Worm (Caenorhabditis elegans) whole organism, L4 larva: ENCODE data around the gene cuc-1.

Source experiments
- F49E8.2 ChIP-seq: sonication (generic microtip); optimal IDR thresholded peaks from 2 replicates; lab custom pipeline; 2016; ENCODE audit warnings: missing compliant biosample characterization, mild to moderate bottlenecking, missing genetic modification characterization, borderline replicate concordance
- R02D3.7 ChIP-seq: fragments of 150-350 bp; sonication (generic microtip); optimal IDR thresholded peaks from 3 replicates; lab custom pipeline; 2014; ENCODE audit warnings: missing biosample characterization, missing genetic modification characterization
- ces-1 ChIP-seq: fragments of 150-350 bp; sonication (generic microtip); optimal IDR thresholded peaks from 4 replicates; lab custom pipeline; 2014; ENCODE audit warnings: missing biosample characterization, missing genetic modification reagents, missing genetic modification characterization
- cey-2 ChIP-seq: sonication (generic microtip); optimal IDR thresholded peaks from 3 replicates; lab custom pipeline; 2017; ENCODE audit warnings: missing genetic modification characterization, mild to moderate bottlenecking, missing compliant biosample characterization, antibody characterized with exemption, borderline replicate concordance; ENCODE audit not compliant: insufficient read depth
- ctbp-1 ChIP-seq: fragments of 200-800 bp; sonication (Bioruptor generic); IDR thresholded peaks from 2 replicates; pipeline ENCODE4 v1.3.6; 2022; ENCODE audit warnings: missing genetic modification reagents, missing genetic modification characterization, missing compliant biosample characterization
- dmd-6 ChIP-seq: fragments of 200-800 bp; sonication (Bioruptor generic); IDR thresholded peaks from 2 replicates; pipeline ENCODE4 v1.3.6; 2022; ENCODE audit warnings: missing genetic modification reagents, missing genetic modification characterization, missing compliant biosample characterization
- dmd-8 ChIP-seq: fragments of 200-800 bp; sonication (Bioruptor generic); IDR thresholded peaks from 2 replicates; pipeline ENCODE4 v1.3.6; 2022; ENCODE audit warnings: missing genetic modification characterization, missing compliant biosample characterization
- dmd-9 ChIP-seq: fragments of 200-800 bp; sonication (Bioruptor generic); IDR thresholded peaks from 2 replicates; pipeline ENCODE4 v1.3.6; 2022; ENCODE audit warnings: missing genetic modification reagents, missing genetic modification characterization, missing compliant biosample characterization
- duxl-1 ChIP-seq: sonication (generic microtip); optimal IDR thresholded peaks from 2 replicates; lab custom pipeline; 2016; ENCODE audit warnings: mild to moderate bottlenecking, missing genetic modification characterization, moderate library complexity, missing compliant biosample characterization; ENCODE audit not compliant: poor library complexity
- dve-1 ChIP-seq: sonication (generic microtip); optimal IDR thresholded peaks from 2 replicates; lab custom pipeline; 2017; ENCODE audit warnings: antibody characterized with exemption, mild to moderate bottlenecking, missing genetic modification characterization, missing compliant biosample characterization; ENCODE audit not compliant: insufficient read depth
- egl-43 ChIP-seq: fragments of 200-800 bp; sonication (Bioruptor generic); IDR thresholded peaks from 2 replicates; pipeline ENCODE4 v1.3.6; 2022; ENCODE audit warnings: missing genetic modification reagents, missing genetic modification characterization, missing compliant biosample characterization
- fkh-10 ChIP-seq: fragments of 150-350 bp; optimal IDR thresholded peaks from 2 replicates; lab custom pipeline; 2014; ENCODE audit warnings: missing biosample characterization, missing genetic modification reagents, missing genetic modification characterization
- hif-1 ChIP-seq, 2 experiments: sonication (generic microtip); optimal IDR thresholded peaks; 2 replicates each; lab custom pipeline; 2016 to 2017; ENCODE audit warnings: missing compliant biosample characterization in 2 of 2, missing genetic modification characterization in 2 of 2, missing genetic modification reagents in 2 of 2, missing genotype in 2 of 2, mild to moderate bottlenecking in 1 of 2
- lin-1 ChIP-seq: fragments of 200-800 bp; sonication (Bioruptor generic); IDR thresholded peaks from 2 replicates; pipeline ENCODE4 v1.3.6; 2022; ENCODE audit warnings: missing genetic modification reagents, missing genetic modification characterization, missing compliant biosample characterization
- lin-15B ChIP-seq: fragments of 150-350 bp; sonication (generic microtip); optimal IDR thresholded peaks from 3 replicates; lab custom pipeline; 2014; ENCODE audit warnings: missing biosample characterization, missing genetic modification characterization
- lir-3 ChIP-seq: sonication (generic microtip); optimal IDR thresholded peaks from 2 replicates; lab custom pipeline; 2016; ENCODE audit warnings: mild to moderate bottlenecking, missing genetic modification characterization, missing compliant biosample characterization
- lsy-2 ChIP-seq, 2 experiments: fragments of 150-350 bp in 1 of 2; sonication (generic microtip) in 1 of 2; optimal IDR thresholded peaks; 2 replicates each; lab custom pipeline; 2014 to 2017; ENCODE audit warnings: missing biosample characterization in 2 of 2, missing genetic modification characterization in 2 of 2
- mdl-1 ChIP-seq, 2 experiments: fragments of 150-350 bp in 1 of 2; sonication (generic microtip) in 1 of 2; optimal IDR thresholded peaks; 2 replicates each; lab custom pipeline; 2014 to 2017; ENCODE audit warnings: missing biosample characterization in 2 of 2, missing genetic modification characterization in 2 of 2
- mes-2 ChIP-seq: sonication (generic microtip); optimal IDR thresholded peaks from 2 replicates; lab custom pipeline; 2016; ENCODE audit warnings: missing genotype, mild to moderate bottlenecking, missing genetic modification characterization, missing compliant biosample characterization; ENCODE audit not compliant: poor library complexity, severe bottlenecking
- nhr-10 ChIP-seq: fragments of 150-350 bp; optimal IDR thresholded peaks from 2 replicates; lab custom pipeline; 2014; ENCODE audit warnings: missing biosample characterization, missing genetic modification characterization
- nhr-11 ChIP-seq: fragments of 150-350 bp; optimal IDR thresholded peaks from 2 replicates; lab custom pipeline; 2014; ENCODE audit warnings: missing biosample characterization, missing genetic modification characterization
- nhr-111 ChIP-seq: fragments of 200-800 bp; sonication (Bioruptor generic); optimal IDR thresholded peaks from 2 replicates; lab custom pipeline; 2018; ENCODE audit warnings: mild to moderate bottlenecking, missing genetic modification characterization, missing compliant biosample characterization
- nhr-237 ChIP-seq: sonication (generic microtip); optimal IDR thresholded peaks from 2 replicates; lab custom pipeline; 2017; ENCODE audit warnings: missing biosample characterization, missing genetic modification characterization
- nhr-42 ChIP-seq: fragments of 200-800 bp; sonication (Bioruptor generic); IDR thresholded peaks from 2 replicates; pipeline ENCODE4 v1.3.6; 2022; ENCODE audit warnings: missing genetic modification characterization, missing compliant biosample characterization
- php-3 ChIP-seq: fragments of 200-800 bp; sonication (Bioruptor generic); IDR thresholded peaks from 2 replicates; pipeline ENCODE4 v1.3.6; 2022; ENCODE audit warnings: missing genetic modification reagents, missing genetic modification characterization, missing compliant biosample characterization
- pqm-1 ChIP-seq: sonication (generic microtip); optimal IDR thresholded peaks from 2 replicates; lab custom pipeline; 2017; ENCODE audit warnings: missing biosample characterization, missing genetic modification characterization
- snpc-4 ChIP-seq: fragments of 150-350 bp; optimal IDR thresholded peaks from 2 replicates; lab custom pipeline; 2014; ENCODE audit warnings: missing biosample characterization, missing genetic modification characterization
- spr-3 ChIP-seq: fragments of 200-800 bp; sonication (Bioruptor generic); optimal IDR thresholded peaks from 2 replicates; lab custom pipeline; 2018; ENCODE audit warnings: mild to moderate bottlenecking, missing genetic modification characterization, missing compliant biosample characterization
- tra-1 ChIP-seq: fragments of 200-800 bp; sonication (Bioruptor generic); IDR thresholded peaks from 2 replicates; pipeline ENCODE4 v1.3.6; 2022; ENCODE audit warnings: missing genetic modification reagents, missing genetic modification characterization, missing compliant biosample characterization
- unc-62 ChIP-seq, 3 experiments: fragments of 150-350 bp in 1 of 3; sonication (generic microtip); optimal IDR thresholded peaks in 2 of 3; peaks in 1 of 3; 1 replicate in 1 of 3; 2 replicates in 2 of 3; lab custom pipeline; 2014 to 2017; ENCODE audit warnings: missing biosample characterization in 3 of 3, missing genetic modification characterization in 3 of 3, missing genetic modification reagents in 3 of 3, missing genotype in 1 of 3

cuc-1 gene

DNA sequence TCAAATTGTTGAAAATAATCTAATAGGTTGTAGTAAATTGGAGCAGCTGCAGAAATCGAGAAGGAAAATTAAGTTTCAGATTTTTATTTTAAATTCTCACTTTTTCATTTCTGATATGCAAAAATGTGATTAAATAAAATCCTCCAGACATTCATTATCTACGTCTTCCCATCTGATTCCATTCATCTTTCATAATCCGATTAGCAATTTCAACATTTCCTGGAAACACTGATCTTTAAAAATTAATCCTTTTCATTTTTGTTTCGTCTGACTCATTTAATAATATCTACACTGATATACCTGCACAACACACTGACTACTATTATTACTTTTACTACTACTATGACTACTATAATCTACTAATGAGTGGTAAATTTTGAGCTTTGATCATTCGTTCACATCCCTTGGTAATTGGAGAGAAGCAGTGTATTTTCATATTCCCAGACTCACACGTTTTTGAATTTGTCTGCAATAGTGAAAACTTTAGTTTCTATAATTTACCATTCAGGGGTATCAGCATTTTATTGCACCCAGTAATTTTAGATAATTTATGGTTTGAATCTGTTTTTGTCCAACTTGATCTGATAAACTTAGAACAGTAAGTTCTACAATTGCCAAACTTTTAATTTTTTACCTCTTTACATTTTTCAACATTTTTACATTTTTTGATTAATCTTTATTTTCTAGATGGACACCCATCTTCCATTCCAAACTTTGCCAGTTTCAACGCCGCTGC, 21.7 kb downstream of the cuc-1 start, which contains the start of gene ceh-23:
ceh-23 (plus strand) TSS at position 686 of the 736 bp plus-strand sequence.
- TF ChIP-seq spr-3 (GFP tag; lab: Kevin White, UChicago) (no peak), nhr-237 (tag; lab: Kevin White, UChicago) (no peak)
- TF ChIP-seq, all 104 proteins: peak for 0

DNA sequence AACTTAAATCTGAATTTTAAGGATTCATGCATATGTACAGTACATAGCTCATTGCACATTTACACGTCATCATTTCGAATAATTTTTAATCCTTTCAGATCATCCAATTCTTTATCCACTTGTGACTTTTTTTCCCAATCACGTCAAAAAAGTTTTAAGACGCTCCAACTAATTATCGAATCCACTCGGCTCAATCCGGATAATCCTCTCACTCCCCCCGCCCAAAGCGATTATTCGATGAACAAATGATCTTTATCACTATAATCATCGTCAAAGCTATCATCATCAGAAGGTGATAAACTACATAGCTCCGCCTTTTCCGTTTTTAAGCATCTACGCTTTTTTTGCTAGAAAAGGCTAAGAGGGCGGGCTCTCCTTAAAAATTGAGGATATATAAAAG, 23.2 kb downstream of the cuc-1 start:
- no peak for TF ChIP-seq tra-1 (GFP tag; lab: Robert Waterston, UW)
- TF ChIP-seq nhr-11 (tag; lab: Kevin White, UChicago): no peak
- no peak for TF ChIP-seq lin-15B (tag; lab: Kevin White, UChicago)
- no peak for TF ChIP-seq lsy-2 (tag; optimal IDR thresholded peaks at IDR 0.05; lab: Kevin White, UChicago)
- no peak for TF ChIP-seq ctbp-1 (GFP tag; lab: Robert Waterston, UW)
- no peak for TF ChIP-seq ces-1 (GFP tag; lab: Kevin White, UChicago)
- TF ChIP-seq php-3 (GFP tag; lab: Robert Waterston, UW): no peak
- TF ChIP-seq, all 104 proteins: peak for 0

DNA sequence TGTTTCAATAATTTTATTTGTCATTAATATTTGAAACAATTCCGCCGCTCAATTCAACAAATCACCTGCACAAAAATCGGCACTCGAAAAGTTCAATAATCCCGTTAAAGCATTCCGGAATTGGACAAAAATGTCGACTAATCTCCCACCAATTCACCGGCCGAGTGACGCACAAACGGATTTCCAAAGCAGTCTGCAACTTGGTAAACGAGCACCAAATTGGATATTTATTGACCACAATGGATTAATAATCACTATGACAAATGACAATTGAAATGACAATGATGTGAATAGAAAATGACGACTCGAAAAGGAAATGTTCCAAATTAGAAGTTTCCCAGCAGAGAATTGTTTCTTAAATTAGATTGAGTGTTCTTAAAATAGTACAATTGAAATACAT, 25.1 kb downstream of the cuc-1 start:
- peak in 1 of 2 experiments; percentile 13 for TF ChIP-seq unc-62 (GFP tag; optimal IDR thresholded peaks at IDR 0.05 in 1 of 2; lab: Kevin White, UChicago)
- no peak for TF ChIP-seq unc-62 (tag; optimal IDR thresholded peaks at IDR 0.05; lab: Kevin White, UChicago)
- no peak for TF ChIP-seq dmd-6 (GFP tag; lab: Robert Waterston, UW)

DNA sequence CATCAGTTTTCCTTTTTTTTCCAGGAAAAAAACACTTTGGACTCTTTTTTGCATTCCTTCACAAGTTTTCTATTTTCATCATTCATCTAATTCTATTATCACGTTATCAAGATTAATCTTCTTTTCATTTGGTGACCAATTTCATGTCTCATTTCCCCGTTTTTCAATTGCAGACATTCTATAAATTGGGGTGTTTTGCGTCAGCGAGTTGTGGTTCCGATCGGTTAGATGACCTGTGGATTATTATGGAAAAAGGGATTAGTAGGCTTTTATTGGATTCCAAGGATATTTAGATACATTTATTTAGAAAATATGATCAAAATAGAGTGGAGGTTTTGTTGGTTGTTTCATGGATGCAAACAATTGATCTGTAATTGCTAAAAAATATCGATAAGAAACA, 25.9 kb downstream of the cuc-1 start:
- TF ChIP-seq snpc-4 (tag; lab: Kevin White, UChicago): no peak
- TF ChIP-seq fkh-10 (GFP tag; lab: Kevin White, UChicago): no peak
- no peak for TF ChIP-seq duxl-1 (tag; lab: Kevin White, UChicago)
- no peak for TF ChIP-seq nhr-11 (tag; lab: Kevin White, UChicago)
- TF ChIP-seq R02D3.7 (tag; lab: Kevin White, UChicago): no peak
- TF ChIP-seq F49E8.2: no peak
- TF ChIP-seq egl-43 (GFP tag; lab: Robert Waterston, UW): no peak
- no peak for TF ChIP-seq pqm-1
- no peak for TF ChIP-seq mdl-1 (tag; optimal IDR thresholded peaks at IDR 0.05; lab: Kevin White, UChicago)
- TF ChIP-seq, all 104 proteins: peak for 0

DNA sequence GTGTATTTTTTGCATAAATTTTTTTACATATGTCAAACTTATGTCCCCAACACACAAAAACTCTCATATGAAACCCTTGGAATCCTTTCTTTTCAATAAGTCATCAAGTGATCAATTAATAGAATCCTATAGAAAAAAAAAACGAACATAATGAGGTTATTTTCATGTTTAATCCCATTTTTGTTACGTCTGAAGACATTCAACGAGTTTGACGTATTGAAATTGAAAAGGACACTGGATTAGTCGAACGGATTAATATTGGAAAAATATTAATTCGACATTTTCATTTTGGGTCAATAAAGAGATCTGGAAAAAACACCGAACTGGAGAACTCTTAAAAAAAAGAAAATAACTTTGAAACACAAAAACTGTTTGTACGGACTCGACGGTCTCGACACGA, 28.3 kb downstream of the cuc-1 start:
- no peak for TF ChIP-seq mdl-1 (tag; optimal IDR thresholded peaks at IDR 0.05; lab: Kevin White, UChicago)
- no peak for TF ChIP-seq lin-1 (GFP tag; lab: Robert Waterston, UW)
- TF ChIP-seq dmd-8 (GFP tag; lab: Robert Waterston, UW): no peak
- no peak for TF ChIP-seq nhr-111 (GFP tag; lab: Kevin White, UChicago)
- no peak for TF ChIP-seq nhr-42
- TF ChIP-seq nhr-10 (tag; lab: Kevin White, UChicago): no peak
- TF ChIP-seq mes-2: no peak
- no peak for TF ChIP-seq dmd-9 (GFP tag; lab: Robert Waterston, UW)
- TF ChIP-seq cey-2 (tag; lab: Kevin White, UChicago): no peak
- TF ChIP-seq dve-1 (tag; lab: Kevin White, UChicago): no peak
- TF ChIP-seq lir-3: no peak
- no peak for TF ChIP-seq hif-1 (tag; optimal IDR thresholded peaks at IDR 0.05; lab: Kevin White, UChicago)
- TF ChIP-seq, all 104 proteins: peak for 0
